Fruit fly (Drosophila melanogaster) whole organism, embryonic: ENCODE results near the gene BckdhA.

Source experiments
- Asciz ChIP-seq: fragments of 200-800 bp; sonication (Bioruptor generic); optimal IDR thresholded peaks from 2 replicates; lab custom pipeline; 2017; ENCODE audit warnings: missing biosample characterization, mild to moderate bottlenecking, missing genetic modification characterization, missing genetic modification reagents
- CG10274 ChIP-seq: fragments of 200-800 bp; sonication (Bioruptor generic); optimal IDR thresholded peaks from 3 replicates; lab custom pipeline; 2017; ENCODE audit warnings: missing biosample characterization, mild to moderate bottlenecking, missing genetic modification characterization
- CG10979 ChIP-seq: fragments of 200-800 bp; sonication (Bioruptor generic); optimal IDR thresholded peaks from 2 replicates; lab custom pipeline; 2018; ENCODE audit warnings: missing biosample characterization, mild to moderate bottlenecking, missing genetic modification characterization, moderate library complexity
- CG14441 ChIP-seq: fragments of 200-800 bp; sonication (Bioruptor generic); IDR thresholded peaks from 2 replicates; pipeline ENCODE4 v1.3.6; 2022; ENCODE audit warnings: missing biosample characterization, missing genetic modification characterization
- CG15479 ChIP-seq: fragments of 200-800 bp; sonication (Bioruptor generic); optimal IDR thresholded peaks from 3 replicates; lab custom pipeline; 2019; ENCODE audit warnings: missing biosample characterization, mild to moderate bottlenecking, missing genetic modification characterization, moderate library complexity
- CG17186 ChIP-seq: fragments of 200-800 bp; sonication (Bioruptor generic); optimal IDR thresholded peaks from 3 replicates; lab custom pipeline; 2017; ENCODE audit warnings: missing biosample characterization, missing genetic modification reagents, missing genetic modification characterization
- CG18619 ChIP-seq: fragments of 200-800 bp; sonication (Bioruptor generic); optimal IDR thresholded peaks from 3 replicates; lab custom pipeline; 2017; ENCODE audit warnings: missing biosample characterization, mild to moderate bottlenecking, missing genetic modification characterization
- CG5245 ChIP-seq: fragments of 200-800 bp; sonication (Bioruptor generic); optimal IDR thresholded peaks from 3 replicates; lab custom pipeline; 2016; ENCODE audit warnings: missing biosample characterization, missing genetic modification characterization
- CG6813 ChIP-seq: fragments of 200-800 bp; sonication (Bioruptor generic); optimal IDR thresholded peaks from 2 replicates; lab custom pipeline; 2017; ENCODE audit warnings: missing biosample characterization, missing genetic modification characterization, mild to moderate bottlenecking, moderate library complexity, missing genetic modification reagents
- CG7839 ChIP-seq: fragments of 200-800 bp; sonication (Bioruptor generic); optimal IDR thresholded peaks from 3 replicates; lab custom pipeline; 2018; ENCODE audit warnings: missing biosample characterization, mild to moderate bottlenecking, missing genetic modification characterization, moderate library complexity
- CG8359 ChIP-seq: fragments of 200-800 bp; sonication (Bioruptor generic); optimal IDR thresholded peaks from 2 replicates; lab custom pipeline; 2017; ENCODE audit warnings: missing biosample characterization, mild to moderate bottlenecking, missing genetic modification characterization, borderline replicate concordance
- Dad ChIP-seq: fragments of 200-800 bp; sonication (Bioruptor generic); optimal IDR thresholded peaks from 3 replicates; lab custom pipeline; 2016; ENCODE audit warnings: missing biosample characterization, missing genetic modification characterization
- Fer3 ChIP-seq: fragments of 200-800 bp; sonication (Bioruptor generic); optimal IDR thresholded peaks from 2 replicates; lab custom pipeline; 2018; ENCODE audit warnings: missing biosample characterization, mild to moderate bottlenecking, missing genetic modification characterization, moderate library complexity
- HLHmδ ChIP-seq: fragments of 200-800 bp; sonication (Bioruptor generic); optimal IDR thresholded peaks from 2 replicates; lab custom pipeline; 2018; ENCODE audit warnings: missing biosample characterization, mild to moderate bottlenecking, missing genetic modification characterization, moderate library complexity
- Lhr ChIP-seq: fragments of 200-800 bp; sonication (Bioruptor generic); optimal IDR thresholded peaks from 3 replicates; lab custom pipeline; 2017; ENCODE audit warnings: mild to moderate bottlenecking, missing biosample characterization, missing genetic modification reagents, missing genetic modification characterization
- Med ChIP-seq: fragments of 200-800 bp; sonication (Bioruptor generic); peaks from one replicate; lab custom pipeline; 2016; ENCODE audit warnings: missing biosample characterization, missing genetic modification characterization, mild to moderate bottlenecking, inconsistent platforms, moderate library complexity
- Meics ChIP-seq: fragments of 200-800 bp; sonication (Bioruptor generic); optimal IDR thresholded peaks from 2 replicates; lab custom pipeline; 2017; ENCODE audit warnings: missing biosample characterization, mild to moderate bottlenecking, missing genetic modification characterization
- NC2α ChIP-seq: fragments of 200-800 bp; sonication (Bioruptor generic); optimal IDR thresholded peaks from 2 replicates; lab custom pipeline; 2016; ENCODE audit warnings: missing biosample characterization, missing genetic modification characterization
- Optix ChIP-seq: fragments of 200-800 bp; sonication (Bioruptor generic); IDR thresholded peaks from 3 replicates; pipeline ENCODE4 v1.3.6; 2022; ENCODE audit warnings: missing biosample characterization, missing genetic modification characterization
- Usf ChIP-seq: fragments of 200-800 bp; sonication (Bioruptor generic); optimal IDR thresholded peaks from 2 replicates; lab custom pipeline; 2017; ENCODE audit warnings: missing genotype, missing biosample characterization, missing genetic modification characterization
- Vsx1 ChIP-seq: fragments of 200-800 bp; sonication (Bioruptor generic); optimal IDR thresholded peaks from 2 replicates; lab custom pipeline; 2017; ENCODE audit warnings: missing biosample characterization, mild to moderate bottlenecking, missing genetic modification characterization, missing genetic modification reagents
- abd-A ChIP-seq: fragments of 200-800 bp; sonication (Bioruptor generic); optimal IDR thresholded peaks from 3 replicates; lab custom pipeline; 2019; ENCODE audit warnings: missing biosample characterization, mild to moderate bottlenecking, missing genetic modification characterization, moderate library complexity
- amos ChIP-seq: fragments of 200-800 bp; sonication (Bioruptor generic); IDR thresholded peaks from 2 replicates; pipeline ENCODE4 v1.3.6; 2022; ENCODE audit warnings: missing biosample characterization, missing genetic modification characterization; ENCODE audit not compliant: partially characterized antibody
- aop ChIP-seq: fragments of 200-800 bp; sonication (Bioruptor generic); IDR thresholded peaks from 2 replicates; pipeline ENCODE4 v1.3.6; 2022; ENCODE audit warnings: missing biosample characterization, missing genetic modification characterization
- cato ChIP-seq: fragments of 200-800 bp; sonication (Bioruptor generic); optimal IDR thresholded peaks from 2 replicates; lab custom pipeline; 2016; ENCODE audit warnings: missing biosample characterization, missing genetic modification characterization, borderline replicate concordance
- chinmo ChIP-seq: fragments of 200-800 bp; sonication (Bioruptor generic); IDR thresholded peaks from 4 replicates; pipeline ENCODE4 v1.3.6; 2022; ENCODE audit warnings: missing biosample characterization, missing genetic modification characterization; ENCODE audit not compliant: partially characterized antibody
- cwo ChIP-seq: fragments of 200-800 bp; sonication (Bioruptor generic); optimal IDR thresholded peaks from 3 replicates; lab custom pipeline; 2017; ENCODE audit warnings: missing biosample characterization, missing genetic modification characterization, mild to moderate bottlenecking, moderate library complexity, missing genetic modification reagents
- dimm ChIP-seq: fragments of 200-800 bp; sonication (Bioruptor generic); IDR thresholded peaks from 2 replicates; pipeline ENCODE4 v1.3.6; 2022; ENCODE audit warnings: missing biosample characterization, missing genetic modification characterization
- ems ChIP-seq: fragments of 200-800 bp; sonication (Bioruptor generic); optimal IDR thresholded peaks from 3 replicates; lab custom pipeline; 2016; ENCODE audit warnings: missing biosample characterization, missing genetic modification characterization
- eve ChIP-seq, 2 experiments: fragments of >200 bp; optimal IDR thresholded peaks; 2 replicates each; lab custom pipeline; 2017; ENCODE audit warnings: missing biosample characterization in 2 of 2, missing genetic modification characterization in 2 of 2
- exex ChIP-seq: fragments of 200-800 bp; sonication (Bioruptor generic); optimal IDR thresholded peaks from 4 replicates; lab custom pipeline; 2018; ENCODE audit warnings: missing biosample characterization, mild to moderate bottlenecking, missing genetic modification characterization, moderate library complexity
- ftz-f1 ChIP-seq: fragments of 200-800 bp; sonication (Bioruptor generic); optimal IDR thresholded peaks from 2 replicates; lab custom pipeline; 2016; ENCODE audit warnings: missing biosample characterization, missing genetic modification characterization
- gcm ChIP-seq: fragments of 200-800 bp; sonication (Bioruptor generic); optimal IDR thresholded peaks from 2 replicates; lab custom pipeline; 2019; ENCODE audit warnings: missing biosample characterization, mild to moderate bottlenecking, missing genetic modification characterization, moderate library complexity
- grn ChIP-seq: fragments of 200-800 bp; sonication (Bioruptor generic); optimal IDR thresholded peaks from 3 replicates; lab custom pipeline; 2017; ENCODE audit warnings: missing biosample characterization, missing genetic modification characterization
- lmd ChIP-seq: fragments of 200-800 bp; sonication (Bioruptor generic); IDR thresholded peaks from 2 replicates; pipeline ENCODE4 v1.3.6; 2022; ENCODE audit warnings: missing biosample characterization, missing genetic modification characterization
- lola ChIP-seq, 3 experiments: fragments of >200 bp in 2 of 3; fragments of 200-800 bp in 1 of 3; sonication (Bioruptor generic) in 1 of 3; optimal IDR thresholded peaks; 2 replicates each; lab custom pipeline; 2017 to 2019; ENCODE audit warnings: missing biosample characterization in 3 of 3, missing genetic modification characterization in 3 of 3, mild to moderate bottlenecking in 1 of 3, moderate library complexity in 1 of 3
- phol ChIP-seq: fragments of 200-800 bp; sonication (Bioruptor generic); optimal IDR thresholded peaks from 3 replicates; lab custom pipeline; 2018; ENCODE audit warnings: missing biosample characterization, mild to moderate bottlenecking, missing genetic modification characterization, moderate library complexity
- pnt ChIP-seq: fragments of 200-800 bp; sonication (Bioruptor generic); optimal IDR thresholded peaks from 3 replicates; lab custom pipeline; 2016; ENCODE audit warnings: missing biosample characterization, missing genetic modification characterization
- ranshi ChIP-seq: fragments of 200-800 bp; sonication (Bioruptor generic); IDR thresholded peaks from 2 replicates; pipeline ENCODE4 v1.3.6; 2022; ENCODE audit warnings: missing biosample characterization, missing genetic modification characterization
- sd ChIP-seq: fragments of 200-800 bp; sonication (Bioruptor generic); optimal IDR thresholded peaks from 3 replicates; lab custom pipeline; 2018; ENCODE audit warnings: missing biosample characterization, mild to moderate bottlenecking, missing genetic modification characterization, moderate library complexity
- sens ChIP-seq: fragments of 200-800 bp; sonication (Bioruptor generic); peaks from one replicate; lab custom pipeline; 2016; ENCODE audit warnings: missing biosample characterization, missing genetic modification characterization
- sug ChIP-seq: fragments of 200-800 bp; optimal IDR thresholded peaks from 2 replicates; lab custom pipeline; 2019; ENCODE audit warnings: missing biosample characterization, mild to moderate bottlenecking, missing genetic modification characterization, moderate library complexity
- tll ChIP-seq, 2 experiments: fragments of 200-800 bp in 1 of 2; fragments of >200 bp in 1 of 2; sonication (Bioruptor generic) in 1 of 2; optimal IDR thresholded peaks; 2 replicates each; lab custom pipeline; 2017 to 2019; ENCODE audit warnings: missing biosample characterization in 2 of 2, missing genetic modification characterization in 2 of 2, mild to moderate bottlenecking in 1 of 2, moderate library complexity in 1 of 2
- ttk ChIP-seq: fragments of 200-800 bp; sonication (Bioruptor generic); IDR thresholded peaks from 2 replicates; pipeline ENCODE4 v2.1.2; 2022; ENCODE audit warnings: missing biosample characterization, missing genetic modification characterization

BckdhA gene

dm6 chr3R:9595681-9596357 is 40.2 kb downstream of the BckdhA start:
- TF ChIP-seq grn (GFP tag; lab: Kevin White, UChicago) (peak; percentile 86), CG10274 (GFP tag; lab: Kevin White, UChicago) (no peak), CG6813 (no peak), Vsx1 (GFP tag; lab: Kevin White, UChicago) (peak; percentile 35), CG18619 (no peak), eve (GFP tag; optimal IDR thresholded peaks at IDR 0.05; lab: Kevin White, UChicago) (peak in 1 of 2 experiments; percentile 69), cwo (peak; percentile 2), exex (tag; lab: Kevin White, UChicago) (peak; percentile 65), CG15479 (GFP tag; lab: Kevin White, UChicago) (peak; percentile 89), Med (GFP tag; lab: Kevin White, UChicago) (peak; percentile 38), chinmo (GFP tag; lab: Robert Waterston, UW) (0 out of 4 replicates have a peak, but pooled peaks have one; percentile 36), sug (tag; lab: Kevin White, UChicago) (peak; percentile 16), sens (peak; percentile 59), tll (GFP tag; optimal IDR thresholded peaks at IDR 0.05; lab: Kevin White, UChicago) (peak in 1 of 2 experiments; percentile 65)

dm6 chr3R:9596615-9597014 is 41.0 kb downstream of the BckdhA start:
- peak; percentile 94 for TF ChIP-seq sd (tag; lab: Kevin White, UChicago)
- peak; percentile 43 for TF ChIP-seq abd-A (tag; lab: Kevin White, UChicago)
- no peak for TF ChIP-seq HLHmδ (GFP tag; lab: Kevin White, UChicago)
- TF ChIP-seq NC2α (GFP tag; lab: Kevin White, UChicago) = no peak
- peak; percentile 43; the same call in 1 of the 4 replicates for TF ChIP-seq chinmo (GFP tag; lab: Robert Waterston, UW)

DNA sequence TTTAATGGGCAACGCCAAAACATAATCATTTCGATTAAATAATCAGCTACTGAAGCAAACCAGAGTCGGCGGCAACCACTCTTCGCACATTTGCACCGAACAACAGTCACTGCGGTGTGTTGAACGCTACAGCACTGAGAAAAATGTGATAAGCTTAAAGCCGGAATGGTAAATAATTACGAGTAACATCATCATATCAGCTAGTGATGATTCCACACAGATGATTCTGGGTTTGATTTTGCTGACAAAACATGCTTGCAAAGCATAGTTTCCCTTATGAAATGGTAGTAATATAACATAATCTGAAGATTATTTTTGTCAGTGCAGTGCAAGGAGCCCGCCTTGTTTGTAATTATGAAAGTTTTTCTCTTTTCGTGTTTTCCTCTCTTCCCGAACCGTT is 42.5 kb downstream of the BckdhA start:
- TF ChIP-seq phol (tag; lab: Kevin White, UChicago) (peak; percentile 75), Fer3 (tag; lab: Kevin White, UChicago) (no peak), aop (GFP tag; lab: Robert Waterston, UW) (no peak), Optix (peak; percentile 47; the same call in 1 of the 3 replicates), ranshi (0 out of 2 replicates have a peak, but pooled peaks have one; percentile 11), Asciz (GFP tag; lab: Kevin White, UChicago) (peak; percentile 53), Meics (GFP tag; lab: Kevin White, UChicago) (no peak), gcm (GFP tag; lab: Kevin White, UChicago) (peak; percentile 45), CG5245 (peak; percentile 59), cato (GFP tag; lab: Kevin White, UChicago) (no peak), ttk (GFP tag; lab: Robert Waterston, UW) (no peak), CG10979 (tag; lab: Kevin White, UChicago) (peak; percentile 82), CG18619 (peak; percentile 39), lmd (GFP tag; lab: Robert Waterston, UW) (peak; percentile 44; the same call in 1 of the 2 replicates), CG17186 (GFP tag; lab: Kevin White, UChicago) (peak; percentile 33), pnt (GFP tag; lab: Kevin White, UChicago) (peak; percentile 56), Usf (GFP tag; lab: Kevin White, UChicago) (no peak), CG7839 (tag; lab: Kevin White, UChicago) (peak; percentile 21), Dad (no peak), ftz-f1 (GFP tag; lab: Kevin White, UChicago) (no peak), ems (GFP tag; lab: Kevin White, UChicago) (no peak), CG8359 (GFP tag; lab: Kevin White, UChicago) (peak; percentile 53), CG14441 (peak; percentile 18; the same call in 1 of the 2 replicates), amos (GFP tag; lab: Robert Waterston, UW) (no peak), Lhr (GFP tag; lab: Kevin White, UChicago) (peak; percentile 30), dimm (GFP tag; lab: Robert Waterston, UW) (no peak), lola (GFP tag; optimal IDR thresholded peaks at IDR 0.05; lab: Kevin White, UChicago) (peak in 1 of 3 experiments; percentile 73), CG6813 (peak; percentile 28)
